Worm (Caenorhabditis elegans): Measurements from ENCODE around the gene chil-17.
"Not testable (repeated sequence)": the region's sequence is repeated elsewhere in the genome, so short reads cannot be mapped to it uniquely, and the experiment has no call there.

Gene chil-17

ce11 chrII:9459462-9459861, 19.5 kb upstream of the chil-17 start, which contains the start of gene R09D1.14:
Gene R09D1.14, minus strand, starts transcription at chrII:9459562.
- not testable (repeated sequence) for TF ChIP-seq sea-1 (GFP tag; conservative IDR thresholded peaks at IDR 0.05); ets-7 (tag; optimal IDR thresholded peaks at IDR 0.05); hmbx-1 (tag; optimal IDR thresholded peaks at IDR 0.05)

- TF ChIP-seq ama-1 (optimal IDR thresholded peaks at IDR 0.05) (no peak), pes-1 (GFP tag; IDR thresholded peaks at IDR 0.05) (no peak), sea-1 (GFP tag; conservative IDR thresholded peaks at IDR 0.05) (no peak), flt-1 (GFP tag; IDR thresholded peaks at IDR 0.05) (no peak), tbx-11 (GFP tag; IDR thresholded peaks at IDR 0.05) (no peak)
Observed at ce11 chrII:9454304-9454703, 14.3 kb upstream of the chil-17 start, which contains the start of gene chil-19. Gene chil-19, minus strand, starts transcription at chrII:9454404.

- TF ChIP-seq ets-7 (tag; optimal IDR thresholded peaks at IDR 0.05); tra-4 (tag; optimal IDR thresholded peaks at IDR 0.05); hmg-4 (GFP tag; optimal IDR thresholded peaks at IDR 0.05): not testable (repeated sequence)
Observed at ce11 chrII:9452172-9452571, 12.2 kb upstream of the chil-17 start, which contains the start of gene R09D1.12. Gene R09D1.12, minus strand, starts transcription at chrII:9452272.

ce11 chrII:9447965-9448364, 8.0 kb upstream of the chil-17 start, which contains the start of gene chil-18:
Gene chil-18, plus strand, starts transcription at chrII:9448265.
- TF ChIP-seq pes-1 (GFP tag; IDR thresholded peaks at IDR 0.05) (no peak), aly-1 (tag; optimal IDR thresholded peaks at IDR 0.05) (no peak), ceh-36 (tag; optimal IDR thresholded peaks at IDR 0.05) (no peak), hmbx-1 (tag; optimal IDR thresholded peaks at IDR 0.05) (no peak), tbx-37 (GFP tag; conservative IDR thresholded peaks at IDR 0.05) (no peak), F13C5.2 (tag; optimal IDR thresholded peaks at IDR 0.05) (no peak), sea-1 (GFP tag; conservative IDR thresholded peaks at IDR 0.05) (no peak), ets-7 (tag; optimal IDR thresholded peaks at IDR 0.05) (no peak), tra-4 (tag; optimal IDR thresholded peaks at IDR 0.05) (no peak), hnd-1 (tag; optimal IDR thresholded peaks at IDR 0.05) (no peak), scrt-1 (GFP tag; IDR thresholded peaks at IDR 0.05) (no peak), ama-1 (optimal IDR thresholded peaks at IDR 0.05) (no peak), flt-1 (GFP tag; IDR thresholded peaks at IDR 0.05) (no peak), hmg-4 (GFP tag; optimal IDR thresholded peaks at IDR 0.05) (no peak), ceh-13 (GFP tag; optimal IDR thresholded peaks at IDR 0.05) (no peak)

- no peak for TF ChIP-seq hnd-1 (tag; optimal IDR thresholded peaks at IDR 0.05)
- no peak for TF ChIP-seq aly-1 (tag; optimal IDR thresholded peaks at IDR 0.05)
- no peak for TF ChIP-seq ets-7 (tag; optimal IDR thresholded peaks at IDR 0.05)
- TF ChIP-seq ceh-13 (GFP tag; optimal IDR thresholded peaks at IDR 0.05) = no peak
Observed at ce11 chrII:9445368-9445767, 5.4 kb upstream of the chil-17 start, which contains the start of gene R09D1.13. Gene R09D1.13, minus strand, starts transcription at chrII:9445468.

ce11 chrII:9443522-9443921, 3.6 kb upstream of the chil-17 start, which contains the start of gene chil-15:
Gene chil-15, minus strand, starts transcription at chrII:9443622.
- TF ChIP-seq ceh-36 (tag; optimal IDR thresholded peaks at IDR 0.05) (no peak), sea-1 (GFP tag; conservative IDR thresholded peaks at IDR 0.05) (no peak), tra-4 (tag; optimal IDR thresholded peaks at IDR 0.05) (no peak)

- no peak for TF ChIP-seq F13C5.2 (tag; optimal IDR thresholded peaks at IDR 0.05)
- no peak for TF ChIP-seq pes-1 (GFP tag; IDR thresholded peaks at IDR 0.05)
- TF ChIP-seq sea-1 (GFP tag; conservative IDR thresholded peaks at IDR 0.05) = no peak
- TF ChIP-seq B0310.2 (tag; optimal IDR thresholded peaks at IDR 0.05) = no peak
- TF ChIP-seq ceh-36 (tag; optimal IDR thresholded peaks at IDR 0.05) = no peak
- no peak for TF ChIP-seq scrt-1 (GFP tag; IDR thresholded peaks at IDR 0.05)
- TF ChIP-seq ama-1 (optimal IDR thresholded peaks at IDR 0.05) = no peak
- TF ChIP-seq tbx-37 (GFP tag; conservative IDR thresholded peaks at IDR 0.05) = no peak
- no peak for TF ChIP-seq hmg-4 (GFP tag; optimal IDR thresholded peaks at IDR 0.05)
- TF ChIP-seq hnd-1 (tag; optimal IDR thresholded peaks at IDR 0.05) = no peak
Observed at ce11 chrII:9441838-9442237, 1.9 kb upstream of the chil-17 start, which contains the start of gene chil-16. Gene chil-16, minus strand, starts transcription at chrII:9441938.

ce11 chrII:9438853-9439252, 1.1 kb downstream of the chil-17 start:
- TF ChIP-seq hmbx-1 (tag; optimal IDR thresholded peaks at IDR 0.05) = no peak
- no peak for TF ChIP-seq sea-1 (GFP tag; conservative IDR thresholded peaks at IDR 0.05)
- TF ChIP-seq aly-1 (tag; optimal IDR thresholded peaks at IDR 0.05) = no peak
- no peak for TF ChIP-seq pes-1 (GFP tag; IDR thresholded peaks at IDR 0.05)

- TF ChIP-seq tbx-37 (GFP tag; conservative IDR thresholded peaks at IDR 0.05) (no peak), ets-7 (tag; optimal IDR thresholded peaks at IDR 0.05) (no peak), ama-1 (optimal IDR thresholded peaks at IDR 0.05) (no peak), scrt-1 (GFP tag; IDR thresholded peaks at IDR 0.05) (no peak), B0310.2 (tag; optimal IDR thresholded peaks at IDR 0.05) (no peak), F13C5.2 (tag; optimal IDR thresholded peaks at IDR 0.05) (no peak), aly-1 (tag; optimal IDR thresholded peaks at IDR 0.05) (no peak), flt-1 (GFP tag; IDR thresholded peaks at IDR 0.05) (no peak), hnd-1 (tag; optimal IDR thresholded peaks at IDR 0.05) (no peak), pes-1 (GFP tag; IDR thresholded peaks at IDR 0.05) (no peak), hmbx-1 (tag; optimal IDR thresholded peaks at IDR 0.05) (no peak), hmg-4 (GFP tag; optimal IDR thresholded peaks at IDR 0.05) (no peak), sea-1 (GFP tag; conservative IDR thresholded peaks at IDR 0.05) (no peak), tra-4 (tag; optimal IDR thresholded peaks at IDR 0.05) (no peak)
Observed at ce11 chrII:9438227-9438626, 1.7 kb downstream of the chil-17 start, which contains the start of gene chil-13. Gene chil-13, minus strand, starts transcription at chrII:9438327.
